Worm (Caenorhabditis elegans) whole organism, young adult: ENCODE results near the gene nspc-20.

Source experiments
- B0035.1 ChIP-seq: sonication (generic microtip); optimal IDR thresholded peaks from 2 replicates; lab custom pipeline; 2016; ENCODE audit warnings: missing genetic modification characterization, mild to moderate bottlenecking, missing compliant biosample characterization, missing genotype, missing genetic modification reagents
- C17E4.6 ChIP-seq: fragments of 200-800 bp; sonication (Bioruptor generic); IDR thresholded peaks from 2 replicates; pipeline ENCODE4 v1.3.6; 2022; ENCODE audit warnings: missing genetic modification reagents, missing genetic modification characterization, missing compliant biosample characterization
- F22D6.2 ChIP-seq: sonication (generic microtip); optimal IDR thresholded peaks from 2 replicates; lab custom pipeline; 2016; ENCODE audit warnings: mild to moderate bottlenecking, missing genetic modification characterization, missing compliant biosample characterization
- F33H1.4 ChIP-seq: fragments of 200-800 bp; sonication (Bioruptor generic); IDR thresholded peaks from 2 replicates; pipeline ENCODE4 v1.3.6; 2022; ENCODE audit warnings: missing genetic modification reagents, missing genetic modification characterization, missing compliant biosample characterization
- F39B2.1 ChIP-seq: fragments of 200-800 bp; sonication (Bioruptor generic); IDR thresholded peaks from 2 replicates; pipeline ENCODE4 v1.3.6; 2022; ENCODE audit warnings: missing genetic modification reagents, missing genetic modification characterization, missing compliant biosample characterization
- F49E8.2 ChIP-seq: sonication (generic microtip); optimal IDR thresholded peaks from 3 replicates; lab custom pipeline; 2017; ENCODE audit warnings: missing genetic modification characterization, mild to moderate bottlenecking, missing compliant biosample characterization, antibody characterized with exemption, moderate library complexity; ENCODE audit not compliant: insufficient read depth
- K11D2.4 ChIP-seq: fragments of 200-800 bp; sonication (Bioruptor generic); IDR thresholded peaks from 2 replicates; pipeline ENCODE4 v1.3.6; 2022; ENCODE audit warnings: missing genetic modification reagents, missing genetic modification characterization, missing compliant biosample characterization
- K12H6.12 ChIP-seq: fragments of 200-800 bp; sonication (Bioruptor generic); optimal IDR thresholded peaks from 2 replicates; lab custom pipeline; 2018; ENCODE audit warnings: mild to moderate bottlenecking, missing genetic modification characterization, missing compliant biosample characterization
- T07F8.4 ChIP-seq: sonication (generic microtip); optimal IDR thresholded peaks from 2 replicates; lab custom pipeline; 2016; ENCODE audit warnings: mild to moderate bottlenecking, missing genetic modification characterization, moderate library complexity, missing compliant biosample characterization
- Y53G8AR.9 ChIP-seq: fragments of 200-800 bp; sonication (Bioruptor generic); conservative IDR thresholded peaks from 2 replicates; pipeline ENCODE4 v1.3.6; 2022; ENCODE audit warnings: missing genetic modification reagents, missing genetic modification characterization, missing compliant biosample characterization
- Y95B8A.8 ChIP-seq: fragments of 200-800 bp; sonication (Bioruptor generic); IDR thresholded peaks from 2 replicates; pipeline ENCODE4 v1.3.6; 2022; ENCODE audit warnings: missing genetic modification reagents, missing genetic modification characterization, missing compliant biosample characterization
- akir-1 ChIP-seq: fragments of 200-800 bp; sonication (Bioruptor generic); optimal IDR thresholded peaks from 2 replicates; lab custom pipeline; 2018; ENCODE audit warnings: mild to moderate bottlenecking, missing genetic modification characterization, moderate library complexity, missing compliant biosample characterization
- ama-1 ChIP-seq, 3 experiments: fragments of 150-350 bp in 1 of 3; sonication (generic microtip) in 2 of 3; optimal IDR thresholded peaks; 2 replicates each; lab custom pipeline; 2014 to 2018; ENCODE audit warnings: missing biosample characterization in 2 of 3, missing genetic modification characterization in 2 of 3, missing genetic modification reagents in 2 of 3
- aptf-2 ChIP-seq: fragments of 200-800 bp; sonication (Bioruptor generic); conservative IDR thresholded peaks from 2 replicates; pipeline ENCODE4 v1.3.6; 2022; ENCODE audit warnings: missing genetic modification reagents, missing genetic modification characterization, missing compliant biosample characterization
- cebp-1 ChIP-seq, 2 experiments: fragments of 200-800 bp in 1 of 2; sonication (Bioruptor generic) in 1 of 2; sonication (generic microtip) in 1 of 2; IDR thresholded peaks in 1 of 2; optimal IDR thresholded peaks in 1 of 2; 2 replicates each; pipeline versions ENCODE4 v1.3.6 to Lab custom; 2017 to 2022; ENCODE audit warnings: missing compliant biosample characterization in 2 of 2, missing genetic modification characterization in 2 of 2, mild to moderate bottlenecking in 1 of 2, missing genetic modification reagents in 1 of 2, moderate library complexity in 1 of 2
- dpff-1 ChIP-seq: sonication (generic microtip); optimal IDR thresholded peaks from 2 replicates; lab custom pipeline; 2017; ENCODE audit warnings: mild to moderate bottlenecking, missing genetic modification characterization, missing compliant biosample characterization
- dpl-1 ChIP-seq: fragments of 150-350 bp; optimal IDR thresholded peaks from 2 replicates; lab custom pipeline; 2014; ENCODE audit warnings: missing biosample characterization, missing genetic modification reagents, missing genetic modification characterization
- ekl-4 ChIP-seq: fragments of 200-800 bp; sonication (Bioruptor generic); IDR thresholded peaks from 2 replicates; pipeline ENCODE4 v1.3.6; 2022; ENCODE audit warnings: missing genetic modification reagents, missing genetic modification characterization, missing compliant biosample characterization
- him-1 ChIP-seq: sonication (generic microtip); optimal IDR thresholded peaks from 2 replicates; lab custom pipeline; 2016; ENCODE audit warnings: missing genotype, missing genetic modification reagents, missing genetic modification characterization, missing compliant biosample characterization
- hlh-12 ChIP-seq: sonication (generic microtip); optimal IDR thresholded peaks from 2 replicates; lab custom pipeline; 2016; ENCODE audit warnings: missing genetic modification characterization, missing compliant biosample characterization
- hmg-20 ChIP-seq: fragments of 200-800 bp; sonication (Bioruptor generic); IDR thresholded peaks from 2 replicates; pipeline ENCODE4 v1.3.6; 2022; ENCODE audit warnings: missing genetic modification reagents, missing genetic modification characterization, missing compliant biosample characterization
- lag-1 ChIP-seq: fragments of 200-800 bp; sonication (Bioruptor generic); IDR thresholded peaks from 2 replicates; pipeline ENCODE4 v1.3.6; 2022; ENCODE audit warnings: missing genetic modification reagents, missing genetic modification characterization, missing compliant biosample characterization
- let-526 ChIP-seq: fragments of 200-800 bp; sonication (Bioruptor generic); IDR thresholded peaks from 2 replicates; pipeline ENCODE4 v1.3.6; 2022; ENCODE audit warnings: missing genetic modification reagents, missing genetic modification characterization, missing compliant biosample characterization
- lin-35 ChIP-seq, 3 experiments: fragments of 150-350 bp in 2 of 3; sonication (generic microtip) in 1 of 3; optimal IDR thresholded peaks; 2 replicates each; lab custom pipeline; 2014 to 2018; ENCODE audit warnings: missing biosample characterization in 3 of 3, missing genetic modification characterization in 3 of 3, missing genetic modification reagents in 3 of 3
- madf-10 ChIP-seq: sonication (generic microtip); optimal IDR thresholded peaks from 2 replicates; lab custom pipeline; 2016; ENCODE audit warnings: mild to moderate bottlenecking, missing genetic modification characterization, missing compliant biosample characterization
- madf-8 ChIP-seq: fragments of 200-800 bp; sonication (Bioruptor generic); conservative IDR thresholded peaks from 2 replicates; pipeline ENCODE4 v1.3.6; 2022; ENCODE audit warnings: missing genetic modification reagents, missing genetic modification characterization, missing compliant biosample characterization
- mcd-1 ChIP-seq: fragments of 200-800 bp; sonication (Bioruptor generic); IDR thresholded peaks from 2 replicates; pipeline ENCODE4 v1.3.6; 2022; ENCODE audit warnings: missing genetic modification reagents, missing genetic modification characterization, missing compliant biosample characterization
- nfya-1 ChIP-seq: sonication (generic microtip); optimal IDR thresholded peaks from 2 replicates; lab custom pipeline; 2017; ENCODE audit warnings: antibody characterized with exemption, missing compliant biosample characterization, missing genetic modification characterization, borderline replicate concordance; ENCODE audit not compliant: insufficient read depth
- nhr-120 ChIP-seq: fragments of 200-800 bp; sonication (Bioruptor generic); IDR thresholded peaks from 2 replicates; pipeline ENCODE4 v1.3.6; 2022; ENCODE audit warnings: missing genetic modification characterization, missing compliant biosample characterization
- nhr-27 ChIP-seq: fragments of 200-800 bp; sonication (Bioruptor generic); optimal IDR thresholded peaks from 2 replicates; lab custom pipeline; 2018; ENCODE audit warnings: mild to moderate bottlenecking, missing genetic modification characterization, moderate library complexity, missing compliant biosample characterization
- pha-4 ChIP-seq: fragments of 150-350 bp; sonication (generic microtip); optimal IDR thresholded peaks from 2 replicates; lab custom pipeline; 2014; ENCODE audit warnings: missing biosample characterization, missing genetic modification reagents, missing genetic modification characterization
- sdz-38 ChIP-seq: sonication (generic microtip); optimal IDR thresholded peaks from 2 replicates; lab custom pipeline; 2016; ENCODE audit warnings: missing genotype, missing genetic modification characterization, missing compliant biosample characterization
- snpc-1.1 ChIP-seq: sonication (generic microtip); optimal IDR thresholded peaks from 2 replicates; lab custom pipeline; 2017; ENCODE audit warnings: missing genetic modification characterization, mild to moderate bottlenecking, missing compliant biosample characterization, antibody characterized with exemption, moderate library complexity, missing genotype, missing genetic modification reagents; ENCODE audit not compliant: insufficient read depth
- snpc-4 ChIP-seq, 5 experiments: fragments of 150-350 bp in 1 of 5; sonication (generic microtip) in 4 of 5; optimal IDR thresholded peaks; 2 replicates each; lab custom pipeline; 2014 to 2018; ENCODE audit warnings: missing genetic modification characterization in 5 of 5, missing biosample characterization in 3 of 5, antibody characterized with exemption in 2 of 5, mild to moderate bottlenecking in 2 of 5, missing compliant biosample characterization in 2 of 5, missing genotype in 2 of 5, moderate library complexity in 2 of 5, missing genetic modification reagents in 1 of 5
- somi-1 ChIP-seq: fragments of 200-800 bp; sonication (Bioruptor generic); optimal IDR thresholded peaks from 2 replicates; lab custom pipeline; 2018; ENCODE audit warnings: mild to moderate bottlenecking, missing genetic modification characterization, missing compliant biosample characterization
- sptf-2 ChIP-seq: fragments of 200-800 bp; sonication (Bioruptor generic); optimal IDR thresholded peaks from 2 replicates; lab custom pipeline; 2018; ENCODE audit warnings: mild to moderate bottlenecking, missing genetic modification characterization, missing compliant biosample characterization
- tbp1 ChIP-seq: fragments of 200-800 bp; sonication (Bioruptor generic); optimal IDR thresholded peaks from 2 replicates; lab custom pipeline; 2018; ENCODE audit warnings: mild to moderate bottlenecking, missing genetic modification characterization, missing compliant biosample characterization
- tlf-1 ChIP-seq: fragments of 200-800 bp; sonication (Bioruptor generic); optimal IDR thresholded peaks from 2 replicates; lab custom pipeline; 2018; ENCODE audit warnings: mild to moderate bottlenecking, missing genetic modification characterization, missing compliant biosample characterization
- unc-130 ChIP-seq: sonication (generic microtip); optimal IDR thresholded peaks from 2 replicates; lab custom pipeline; 2016; ENCODE audit warnings: missing genetic modification reagents, missing genetic modification characterization, missing compliant biosample characterization
- unc-62 ChIP-seq: fragments of 150-350 bp; optimal IDR thresholded peaks from 2 replicates; lab custom pipeline; 2014; ENCODE audit warnings: missing biosample characterization, missing genetic modification reagents, missing genetic modification characterization
- zfh-2 ChIP-seq: fragments of 200-800 bp; sonication (Bioruptor generic); conservative IDR thresholded peaks from 2 replicates; pipeline ENCODE4 v1.3.6; 2022; ENCODE audit warnings: missing genetic modification reagents, missing genetic modification characterization, missing compliant biosample characterization
- ztf-22 ChIP-seq: fragments of 200-800 bp; sonication (Bioruptor generic); optimal IDR thresholded peaks from 2 replicates; lab custom pipeline; 2018; ENCODE audit warnings: mild to moderate bottlenecking, missing genetic modification characterization, moderate library complexity, missing compliant biosample characterization
- ztf-26 ChIP-seq: sonication (generic microtip); optimal IDR thresholded peaks from 2 replicates; lab custom pipeline; 2017; ENCODE audit warnings: missing genetic modification characterization, missing compliant biosample characterization
- ztf-3 ChIP-seq: fragments of 200-800 bp; sonication (Bioruptor generic); optimal IDR thresholded peaks from 2 replicates; lab custom pipeline; 2018; ENCODE audit warnings: mild to moderate bottlenecking, missing genetic modification characterization, missing compliant biosample characterization

Gene nspc-20

ce11 chrX:14525325-14526305, 4.4 kb downstream of the nspc-20 start (continued):
- TF ChIP-seq mcd-1 (GFP tag; lab: Robert Waterston, UW) = peak; percentile 92
- peak; percentile 94 for TF ChIP-seq ekl-4
- peak; percentile 92 for TF ChIP-seq lag-1 (GFP tag; lab: Robert Waterston, UW)
- peak; percentile 95 for TF ChIP-seq nhr-27 (tag; lab: Kevin White, UChicago)
- TF ChIP-seq K11D2.4 = peak; percentile 100
- TF ChIP-seq dpff-1 = peak; percentile 94
- peak; percentile 67 for TF ChIP-seq snpc-4 (GFP tag; optimal IDR thresholded peaks at IDR 0.05; lab: Kevin White, UChicago)
- TF ChIP-seq snpc-4 (tag; optimal IDR thresholded peaks at IDR 0.05; lab: Kevin White, UChicago) = peak; percentile 43 to 93 (median 89)
- peak; percentile 98 for TF ChIP-seq K12H6.12 (tag; lab: Kevin White, UChicago)
- TF ChIP-seq tlf-1 = peak; percentile 99
- TF ChIP-seq cebp-1 (GFP tag; IDR thresholded peaks at IDR 0.05; lab: Robert Waterston, UW) = peak; percentile 82
- TF ChIP-seq cebp-1 (tag; optimal IDR thresholded peaks at IDR 0.05; lab: Kevin White, UChicago) = peak; percentile 98
- TF ChIP-seq nhr-120 (GFP tag; lab: Robert Waterston, UW) = peak; percentile 95
- peak; percentile 98 for TF ChIP-seq ztf-22 (GFP tag; lab: Kevin White, UChicago)
- peak; percentile 95 for TF ChIP-seq T07F8.4 (tag; lab: Kevin White, UChicago)
- no peak for TF ChIP-seq madf-8 (GFP tag; lab: Robert Waterston, UW)
- TF ChIP-seq ztf-26 = peak; percentile 100
- TF ChIP-seq nfya-1 = no peak
- TF ChIP-seq sptf-2 = peak; percentile 68
- peak; percentile 96 for TF ChIP-seq C17E4.6 (GFP tag; lab: Robert Waterston, UW)
- peak; percentile 32 for TF ChIP-seq F33H1.4 (GFP tag; lab: Robert Waterston, UW)
- TF ChIP-seq zfh-2 (GFP tag; lab: Robert Waterston, UW) = no peak
- peak in 2 of 3 experiments; percentile 83 to 99 for TF ChIP-seq lin-35 (GFP tag; optimal IDR thresholded peaks at IDR 0.05; lab: Kevin White, UChicago)
- TF ChIP-seq dpl-1 (GFP tag; lab: Kevin White, UChicago) = no peak
- peak; percentile 79 for TF ChIP-seq unc-62 (GFP tag; lab: Kevin White, UChicago)
- TF ChIP-seq tbp1 (GFP tag; lab: Kevin White, UChicago) = peak; percentile 79
- no peak for TF ChIP-seq sdz-38 (tag; lab: Kevin White, UChicago)
- TF ChIP-seq F39B2.1 = 0 out of 2 replicates have a peak, but pooled peaks have one; percentile 54
- TF ChIP-seq snpc-1.1 (tag; lab: Kevin White, UChicago) = no peak
- TF ChIP-seq F49E8.2 (tag; lab: Kevin White, UChicago) = no peak
- TF ChIP-seq let-526 (GFP tag; lab: Robert Waterston, UW) = peak; percentile 95
- TF ChIP-seq akir-1 (GFP tag; lab: Kevin White, UChicago) = peak; percentile 72
- peak; percentile 32 for TF ChIP-seq unc-130 (GFP tag; lab: Kevin White, UChicago)
- TF ChIP-seq madf-10 = peak; percentile 97
- 0 out of 2 replicates have a peak, but pooled peaks have one; percentile 64 for TF ChIP-seq Y95B8A.8 (GFP tag; lab: Robert Waterston, UW)
- no peak for TF ChIP-seq ama-1 (optimal IDR thresholded peaks at IDR 0.05; lab: Kevin White, UChicago)
- TF ChIP-seq ama-1 (GFP tag; optimal IDR thresholded peaks at IDR 0.05; lab: Kevin White, UChicago) = peak in 1 of 2 experiments; percentile 92
- peak; percentile 97 for TF ChIP-seq hmg-20 (GFP tag; lab: Robert Waterston, UW)
- TF ChIP-seq hlh-12 = peak; percentile 33
- peak; percentile 97 for TF ChIP-seq somi-1 (GFP tag; lab: Kevin White, UChicago)
- TF ChIP-seq ztf-3 (GFP tag; lab: Kevin White, UChicago) = peak; percentile 95
- peak; percentile 97 for TF ChIP-seq F22D6.2 (tag; lab: Kevin White, UChicago)
- TF ChIP-seq aptf-2 = no peak
- TF ChIP-seq him-1 = no peak
- TF ChIP-seq B0035.1 (tag; lab: Kevin White, UChicago) = peak; percentile 97
- TF ChIP-seq pha-4 (tag; lab: Kevin White, UChicago) = peak; percentile 40
- peak; percentile 98 for TF ChIP-seq Y53G8AR.9 (GFP tag; lab: Robert Waterston, UW)
